Fruit fly (Drosophila melanogaster) Kc167 (cell line): ENCODE results near the gene CG42674.

Experiments
- Myc ChIP-seq: fragments of >200 bp; optimal IDR thresholded peaks from 2 replicates; lab custom pipeline; 2017; ENCODE audit warnings: missing external identifiers
- insv ChIP-seq: fragments of >200 bp; optimal IDR thresholded peaks from 3 replicates; lab custom pipeline; 2018; ENCODE audit warnings: missing external identifiers
- psq ChIP-seq: fragments of >200 bp; optimal IDR thresholded peaks from 2 replicates; lab custom pipeline; 2017; ENCODE audit warnings: missing external identifiers
- ttk ChIP-seq: sonication (Bioruptor generic); optimal IDR thresholded peaks from 2 replicates; lab custom pipeline; 2017; ENCODE audit warnings: missing external identifiers

DNA sequence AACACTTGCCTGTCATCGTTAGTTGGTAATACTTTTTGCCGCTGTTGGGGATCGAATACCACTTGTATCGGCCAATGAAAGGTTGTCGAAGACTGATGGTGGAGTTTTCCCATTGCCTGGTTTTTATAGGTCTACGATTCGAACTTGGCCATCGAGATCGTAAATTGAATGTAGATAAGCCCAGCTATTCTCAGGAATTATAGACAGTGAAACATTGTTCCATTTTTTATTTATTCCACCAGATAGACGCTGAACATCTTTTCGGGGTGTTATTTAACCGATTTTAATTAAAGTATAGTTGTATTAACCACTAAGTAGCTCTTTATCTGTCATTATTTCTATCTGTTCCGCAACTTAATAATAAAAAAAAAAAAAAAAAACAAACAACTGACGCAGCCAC, 5.5 kb upstream of the CG42674 start, which contains the start of gene CG7298:
- no peak for TF ChIP-seq insv (lab: Kevin White, UChicago)
- TF ChIP-seq Myc (lab: Kevin White, UChicago) = no peak
- TF ChIP-seq psq = no peak
- TF ChIP-seq ttk (lab: Kevin White, UChicago) = no peak
